Worm (Caenorhabditis elegans) whole organism, L4 larva: Measurements from ENCODE around the gene T04A8.18.

Experiments used
- F26F4.8 ChIP-seq: fragments of 200-800 bp; sonication (Bioruptor generic); conservative IDR thresholded peaks from 2 replicates; pipeline ENCODE4 v1.3.6; 2022; ENCODE audit warnings: missing genetic modification characterization, missing compliant biosample characterization
- F44E2.7 ChIP-seq: fragments of 200-800 bp; sonication (Bioruptor generic); IDR thresholded peaks from 2 replicates; pipeline ENCODE4 v2.1.2; 2022; ENCODE audit warnings: missing genetic modification characterization, missing compliant biosample characterization
- R02D3.7 ChIP-seq: fragments of 150-350 bp; sonication (generic microtip); optimal IDR thresholded peaks from 3 replicates; lab custom pipeline; 2014; ENCODE audit warnings: missing biosample characterization, missing genetic modification characterization
- T20F7.1 ChIP-seq: fragments of 200-800 bp; sonication (Bioruptor generic); optimal IDR thresholded peaks from 2 replicates; lab custom pipeline; 2018; ENCODE audit warnings: mild to moderate bottlenecking, missing genetic modification characterization, missing compliant biosample characterization
- T26A8.4 ChIP-seq: fragments of 200-800 bp; sonication (Bioruptor generic); IDR thresholded peaks from 2 replicates; pipeline ENCODE4 v1.3.6; 2022; ENCODE audit warnings: missing genetic modification characterization, missing compliant biosample characterization
- Y48G9A.11 ChIP-seq: fragments of 200-800 bp; sonication (Bioruptor generic); IDR thresholded peaks from 2 replicates; pipeline ENCODE4 v1.3.6; 2022; ENCODE audit warnings: missing genetic modification reagents, missing genetic modification characterization, missing compliant biosample characterization
- Y5F2A.4 ChIP-seq: fragments of 200-800 bp; sonication (Bioruptor generic); optimal IDR thresholded peaks from 2 replicates; lab custom pipeline; 2018; ENCODE audit warnings: mild to moderate bottlenecking, missing genetic modification characterization, missing compliant biosample characterization
- ZK337.2 ChIP-seq: fragments of 200-800 bp; sonication (Bioruptor generic); IDR thresholded peaks from 2 replicates; pipeline ENCODE4 v1.3.6; 2022; ENCODE audit warnings: missing genetic modification reagents, missing genetic modification characterization, missing compliant biosample characterization
- ZK546.5 ChIP-seq, 2 experiments: sonication (generic microtip); optimal IDR thresholded peaks; 2 replicates each; lab custom pipeline; 2017; ENCODE audit warnings: missing biosample characterization in 2 of 2, missing genetic modification characterization in 2 of 2
- ceh-20 ChIP-seq: fragments of 200-800 bp; sonication (Bioruptor generic); IDR thresholded peaks from 2 replicates; pipeline ENCODE4 v1.3.6; 2022; ENCODE audit warnings: missing genetic modification reagents, missing genetic modification characterization, missing compliant biosample characterization
- ceh-62 ChIP-seq: sonication (generic microtip); optimal IDR thresholded peaks from 2 replicates; lab custom pipeline; 2017; ENCODE audit warnings: missing biosample characterization, missing genetic modification characterization
- ceh-82 ChIP-seq: sonication (generic microtip); optimal IDR thresholded peaks from 2 replicates; lab custom pipeline; 2017; ENCODE audit warnings: missing biosample characterization, missing genetic modification characterization
- daf-16 ChIP-seq, 3 experiments: sonication (generic microtip); optimal IDR thresholded peaks; 2 replicates each; lab custom pipeline; 2016 to 2017; ENCODE audit warnings: missing genetic modification characterization in 3 of 3, missing genetic modification reagents in 3 of 3, mild to moderate bottlenecking in 2 of 3, missing compliant biosample characterization in 2 of 3, missing biosample characterization in 1 of 3, moderate library complexity in 1 of 3
- daf-19 ChIP-seq: fragments of 200-800 bp; sonication (Bioruptor generic); conservative IDR thresholded peaks from 2 replicates; pipeline ENCODE4 v1.3.6; 2022; ENCODE audit warnings: missing genetic modification characterization, missing compliant biosample characterization
- daf-8 ChIP-seq: fragments of 200-800 bp; sonication (Bioruptor generic); IDR thresholded peaks from 2 replicates; pipeline ENCODE4 v1.3.6; 2022; ENCODE audit warnings: missing genetic modification characterization, missing compliant biosample characterization
- dmd-6 ChIP-seq: fragments of 200-800 bp; sonication (Bioruptor generic); IDR thresholded peaks from 2 replicates; pipeline ENCODE4 v1.3.6; 2022; ENCODE audit warnings: missing genetic modification reagents, missing genetic modification characterization, missing compliant biosample characterization
- duxl-1 ChIP-seq: sonication (generic microtip); optimal IDR thresholded peaks from 2 replicates; lab custom pipeline; 2016; ENCODE audit warnings: mild to moderate bottlenecking, missing genetic modification characterization, moderate library complexity, missing compliant biosample characterization; ENCODE audit not compliant: poor library complexity
- egl-27 ChIP-seq: sonication (generic microtip); optimal IDR thresholded peaks from 3 replicates; lab custom pipeline; 2017; ENCODE audit warnings: missing biosample characterization, missing genetic modification reagents, missing genetic modification characterization
- fos-1 ChIP-seq: fragments of 150-350 bp; optimal IDR thresholded peaks from 2 replicates; lab custom pipeline; 2014; ENCODE audit warnings: missing biosample characterization, missing genetic modification characterization
- hif-1 ChIP-seq, 2 experiments: sonication (generic microtip); optimal IDR thresholded peaks; 2 replicates each; lab custom pipeline; 2016 to 2017; ENCODE audit warnings: missing compliant biosample characterization in 2 of 2, missing genetic modification characterization in 2 of 2, missing genetic modification reagents in 2 of 2, missing genotype in 2 of 2, mild to moderate bottlenecking in 1 of 2
- hlh-11 ChIP-seq: fragments of 200-800 bp; sonication (Bioruptor generic); optimal IDR thresholded peaks from 2 replicates; lab custom pipeline; 2018; ENCODE audit warnings: mild to moderate bottlenecking, missing genetic modification characterization, missing compliant biosample characterization
- hlh-30 ChIP-seq: sonication (generic microtip); optimal IDR thresholded peaks from 2 replicates; lab custom pipeline; 2017; ENCODE audit warnings: antibody characterized with exemption, mild to moderate bottlenecking, missing genetic modification characterization, missing compliant biosample characterization; ENCODE audit not compliant: insufficient read depth
- hmg-1.1 ChIP-seq: fragments of 200-800 bp; sonication (Bioruptor generic); IDR thresholded peaks from 2 replicates; pipeline ENCODE4 v1.3.6; 2022; ENCODE audit warnings: missing genetic modification reagents, missing genetic modification characterization, missing compliant biosample characterization
- jun-1 ChIP-seq: fragments of 150-350 bp; optimal IDR thresholded peaks from 2 replicates; lab custom pipeline; 2014; ENCODE audit warnings: missing biosample characterization, missing genetic modification reagents, missing genetic modification characterization
- lim-7 ChIP-seq: fragments of 200-800 bp; sonication (Bioruptor generic); IDR thresholded peaks from 2 replicates; pipeline ENCODE4 v1.3.6; 2022; ENCODE audit warnings: missing genetic modification characterization, missing compliant biosample characterization
- lin-1 ChIP-seq: fragments of 200-800 bp; sonication (Bioruptor generic); IDR thresholded peaks from 2 replicates; pipeline ENCODE4 v1.3.6; 2022; ENCODE audit warnings: missing genetic modification reagents, missing genetic modification characterization, missing compliant biosample characterization
- lin-15B ChIP-seq: fragments of 150-350 bp; sonication (generic microtip); optimal IDR thresholded peaks from 3 replicates; lab custom pipeline; 2014; ENCODE audit warnings: missing biosample characterization, missing genetic modification characterization
- lin-29 ChIP-seq: fragments of 200-800 bp; sonication (Bioruptor generic); IDR thresholded peaks from 2 replicates; pipeline ENCODE4 v1.3.6; 2022; ENCODE audit warnings: missing genetic modification reagents, missing genetic modification characterization, missing compliant biosample characterization
- lin-38 ChIP-seq: fragments of 200-800 bp; sonication (Bioruptor generic); IDR thresholded peaks from 2 replicates; pipeline ENCODE4 v1.3.6; 2022; ENCODE audit warnings: missing genetic modification reagents, missing genetic modification characterization, missing compliant biosample characterization
- madf-5 ChIP-seq, 2 experiments: fragments of 200-800 bp; sonication (Bioruptor generic); IDR thresholded peaks; 2 replicates each; pipeline ENCODE4 v1.3.6; 2022; ENCODE audit warnings: missing compliant biosample characterization in 2 of 2, missing genetic modification characterization in 2 of 2
- mdt-29 ChIP-seq: fragments of 200-800 bp; sonication (Bioruptor generic); IDR thresholded peaks from 2 replicates; pipeline ENCODE4 v1.3.6; 2022; ENCODE audit warnings: missing genetic modification reagents, missing genetic modification characterization, missing compliant biosample characterization
- mxl-2 ChIP-seq: fragments of 200-800 bp; sonication (Bioruptor generic); conservative IDR thresholded peaks from 2 replicates; pipeline ENCODE4 v1.3.6; 2022; ENCODE audit warnings: missing genetic modification reagents, missing genetic modification characterization, missing compliant biosample characterization
- mxl-3 ChIP-seq: fragments of 200-800 bp; sonication (Bioruptor generic); optimal IDR thresholded peaks from 2 replicates; lab custom pipeline; 2018; ENCODE audit warnings: mild to moderate bottlenecking, missing genetic modification characterization, missing compliant biosample characterization
- nhr-11 ChIP-seq: fragments of 150-350 bp; optimal IDR thresholded peaks from 2 replicates; lab custom pipeline; 2014; ENCODE audit warnings: missing biosample characterization, missing genetic modification characterization
- nhr-111 ChIP-seq: fragments of 200-800 bp; sonication (Bioruptor generic); optimal IDR thresholded peaks from 2 replicates; lab custom pipeline; 2018; ENCODE audit warnings: mild to moderate bottlenecking, missing genetic modification characterization, missing compliant biosample characterization
- nhr-41 ChIP-seq: fragments of 200-800 bp; sonication (Bioruptor generic); IDR thresholded peaks from 2 replicates; pipeline ENCODE4 v1.3.6; 2022; ENCODE audit warnings: missing genetic modification reagents, missing genetic modification characterization, missing compliant biosample characterization
- nhr-48 ChIP-seq: sonication (generic microtip); optimal IDR thresholded peaks from 2 replicates; lab custom pipeline; 2016; ENCODE audit warnings: mild to moderate bottlenecking, missing genetic modification characterization, missing compliant biosample characterization
- nhr-6 ChIP-seq: fragments of 150-350 bp; optimal IDR thresholded peaks from 2 replicates; lab custom pipeline; 2014; ENCODE audit warnings: missing biosample characterization, missing genetic modification characterization
- nhr-76 ChIP-seq: fragments of 150-350 bp; optimal IDR thresholded peaks from 2 replicates; lab custom pipeline; 2014; ENCODE audit warnings: missing biosample characterization, missing genetic modification characterization
- pqm-1 ChIP-seq: sonication (generic microtip); optimal IDR thresholded peaks from 2 replicates; lab custom pipeline; 2017; ENCODE audit warnings: missing biosample characterization, missing genetic modification characterization
- set-16 ChIP-seq: fragments of 200-800 bp; sonication (Bioruptor generic); IDR thresholded peaks from 2 replicates; pipeline ENCODE4 v1.3.6; 2022; ENCODE audit warnings: missing genetic modification reagents, missing genetic modification characterization, missing compliant biosample characterization
- snpc-1.2 ChIP-seq: fragments of 200-800 bp; sonication (Bioruptor generic); IDR thresholded peaks from 2 replicates; pipeline ENCODE4 v1.3.6; 2022; ENCODE audit warnings: missing genetic modification reagents, missing genetic modification characterization, missing compliant biosample characterization
- spr-1 ChIP-seq: sonication (generic microtip); optimal IDR thresholded peaks from 2 replicates; lab custom pipeline; 2016; ENCODE audit warnings: mild to moderate bottlenecking, missing genetic modification characterization, missing compliant biosample characterization
- spr-3 ChIP-seq: fragments of 200-800 bp; sonication (Bioruptor generic); optimal IDR thresholded peaks from 2 replicates; lab custom pipeline; 2018; ENCODE audit warnings: mild to moderate bottlenecking, missing genetic modification characterization, missing compliant biosample characterization
- unc-130 ChIP-seq: sonication (generic microtip); optimal IDR thresholded peaks from 2 replicates; lab custom pipeline; 2016; ENCODE audit warnings: missing genetic modification reagents, missing genetic modification characterization, missing compliant biosample characterization
- unc-39 ChIP-seq: sonication (generic microtip); optimal IDR thresholded peaks from 2 replicates; lab custom pipeline; 2017; ENCODE audit warnings: missing biosample characterization, missing genetic modification characterization
- vab-7 ChIP-seq: fragments of 200-800 bp; sonication (Bioruptor generic); IDR thresholded peaks from 2 replicates; pipeline ENCODE4 v1.3.6; 2022; ENCODE audit warnings: missing genetic modification reagents, missing genetic modification characterization, missing compliant biosample characterization
- zfp-2 ChIP-seq: sonication (generic microtip); optimal IDR thresholded peaks from 2 replicates; lab custom pipeline; 2016; ENCODE audit warnings: mild to moderate bottlenecking, missing genetic modification characterization, missing compliant biosample characterization
- zfp-3 ChIP-seq: fragments of 200-800 bp; sonication (Bioruptor generic); conservative IDR thresholded peaks from 2 replicates; pipeline ENCODE4 v1.3.6; 2022; ENCODE audit warnings: missing genetic modification reagents, missing genetic modification characterization, missing compliant biosample characterization
- zip-11 ChIP-seq: fragments of 200-800 bp; sonication (Bioruptor generic); IDR thresholded peaks from 2 replicates; pipeline ENCODE4 v1.3.6; 2022; ENCODE audit warnings: missing genetic modification characterization, missing compliant biosample characterization

The T04A8.18 gene

DNA sequence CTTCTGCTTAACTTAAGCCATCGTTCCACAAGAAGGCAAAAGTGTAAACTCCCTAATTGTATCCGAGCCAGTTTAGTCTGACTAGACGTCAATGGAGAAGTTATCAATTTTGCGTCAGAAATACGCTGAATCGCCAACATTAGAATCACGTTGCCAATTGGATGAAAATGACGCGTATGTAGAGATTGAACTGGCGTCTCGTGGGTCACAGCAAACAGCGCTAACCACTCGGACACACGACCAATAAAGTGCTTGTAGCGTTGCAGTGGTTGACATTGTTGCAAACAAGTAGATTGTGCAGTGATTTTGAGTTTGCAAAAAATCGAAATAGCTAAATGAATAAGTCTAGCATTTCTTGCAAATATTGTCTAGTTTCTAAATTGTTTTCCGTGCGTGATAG, 19.4 kb upstream of the T04A8.18 start (continued):
- TF ChIP-seq Y5F2A.4 (GFP tag; lab: Kevin White, UChicago) (peak; percentile 75), T26A8.4 (GFP tag; lab: Robert Waterston, UW) (peak; percentile 78), ceh-62 (tag; lab: Kevin White, UChicago) (no peak), mdt-29 (peak; percentile 84; the same call in 1 of the 2 replicates), daf-8 (0 out of 2 replicates have a peak, but pooled peaks have one; percentile 59), nhr-76 (tag; lab: Kevin White, UChicago) (no peak), ceh-20 (GFP tag; lab: Robert Waterston, UW) (peak; percentile 75; the same call in 1 of the 2 replicates), unc-39 (tag; lab: Kevin White, UChicago) (no peak), lin-29 (GFP tag; lab: Robert Waterston, UW) (0 out of 2 replicates have a peak, but pooled peaks have one; percentile 14), nhr-6 (tag; lab: Kevin White, UChicago) (peak; percentile 51), T20F7.1 (GFP tag; lab: Kevin White, UChicago) (peak; percentile 68), nhr-111 (GFP tag; lab: Kevin White, UChicago) (peak; percentile 93), zfp-2 (peak; percentile 56), zip-11 (GFP tag; lab: Robert Waterston, UW) (peak; percentile 71; the same call in 1 of the 2 replicates), spr-3 (GFP tag; lab: Kevin White, UChicago) (peak; percentile 83), fos-1 (tag; lab: Kevin White, UChicago) (no peak), nhr-11 (tag; lab: Kevin White, UChicago) (peak; percentile 53), lin-1 (GFP tag; lab: Robert Waterston, UW) (peak; percentile 86), Y48G9A.11 (GFP tag; lab: Robert Waterston, UW) (peak; percentile 81), R02D3.7 (tag; lab: Kevin White, UChicago) (peak; percentile 36), set-16 (GFP tag; lab: Robert Waterston, UW) (no peak), zfp-3 (peak; percentile 86), mxl-3 (peak; percentile 96), nhr-48 (tag; lab: Kevin White, UChicago) (peak; percentile 77), lin-38 (GFP tag; lab: Robert Waterston, UW) (peak; percentile 83), ZK337.2 (GFP tag; lab: Robert Waterston, UW) (no peak), daf-19 (GFP tag; lab: Robert Waterston, UW) (peak; percentile 89), nhr-41 (GFP tag; lab: Robert Waterston, UW) (peak; percentile 91), F44E2.7 (peak; percentile 78; the same call in 1 of the 2 replicates), unc-130 (GFP tag; lab: Kevin White, UChicago) (peak; percentile 84), madf-5 (GFP tag; IDR thresholded peaks at IDR 0.05; lab: Robert Waterston, UW) (peak; percentile 59 to 88; a peak in 2 of 4 replicates), mxl-2 (GFP tag; lab: Robert Waterston, UW) (0 out of 2 replicates have a peak, but pooled peaks have one; percentile 66), hmg-1.1 (GFP tag; lab: Robert Waterston, UW) (peak; percentile 80), hif-1 (tag; optimal IDR thresholded peaks at IDR 0.05; lab: Kevin White, UChicago) (peak in 1 of 2 experiments; percentile 74), ZK546.5 (tag; optimal IDR thresholded peaks at IDR 0.05; lab: Kevin White, UChicago) (no peak), snpc-1.2 (GFP tag; lab: Robert Waterston, UW) (peak; percentile 81), vab-7 (GFP tag; lab: Robert Waterston, UW) (peak; percentile 91), egl-27 (no peak), duxl-1 (tag; lab: Kevin White, UChicago) (peak; percentile 85), ceh-82 (tag; lab: Kevin White, UChicago) (no peak), daf-16 (GFP tag; optimal IDR thresholded peaks at IDR 0.05; lab: Kevin White, UChicago) (peak; percentile 70 to 80), daf-16 (tag; optimal IDR thresholded peaks at IDR 0.05; lab: Kevin White, UChicago) (peak; percentile 68), jun-1 (peak; percentile 28), lim-7 (GFP tag; lab: Robert Waterston, UW) (peak; percentile 96), hlh-30 (tag; lab: Kevin White, UChicago) (peak; percentile 87), lin-15B (tag; lab: Kevin White, UChicago) (no peak), hlh-11 (tag; lab: Kevin White, UChicago) (peak; percentile 76), pqm-1 (tag; lab: Kevin White, UChicago) (peak; percentile 53), F26F4.8 (GFP tag; lab: Robert Waterston, UW) (peak; percentile 96), dmd-6 (peak; percentile 77), spr-1 (peak; percentile 81)
